Fruit fly (Drosophila melanogaster) whole organism, embryonic: ENCODE data around the gene Snx21.

Experiments used
- Abd-B ChIP-seq: fragments of 200-800 bp; sonication (Bioruptor generic); optimal IDR thresholded peaks from 2 replicates; lab custom pipeline; 2018; ENCODE audit warnings: missing biosample characterization, mild to moderate bottlenecking, missing genetic modification characterization, moderate library complexity
- BEAF-32 ChIP-seq: fragments of 200-800 bp; sonication (Bioruptor generic); optimal IDR thresholded peaks from 3 replicates; lab custom pipeline; 2017; ENCODE audit warnings: missing biosample characterization, missing genetic modification characterization, mild to moderate bottlenecking, moderate library complexity, missing genetic modification reagents
- CG10267 ChIP-seq: fragments of 200-800 bp; sonication (Bioruptor generic); optimal IDR thresholded peaks from 2 replicates; lab custom pipeline; 2018; ENCODE audit warnings: missing biosample characterization, mild to moderate bottlenecking, missing genetic modification characterization, moderate library complexity
- CG10431 ChIP-seq: fragments of 200-800 bp; sonication (Bioruptor generic); optimal IDR thresholded peaks from 3 replicates; lab custom pipeline; 2018; ENCODE audit warnings: missing biosample characterization, mild to moderate bottlenecking, missing genetic modification characterization
- CG11247 ChIP-seq: fragments of 200-800 bp; sonication (Bioruptor generic); IDR thresholded peaks from 2 replicates; pipeline ENCODE4 v1.3.6; 2022; ENCODE audit warnings: missing biosample characterization, missing genetic modification characterization
- CG12744 ChIP-seq: fragments of 200-800 bp; sonication (Bioruptor generic); optimal IDR thresholded peaks from 2 replicates; lab custom pipeline; 2016; ENCODE audit warnings: missing biosample characterization, missing genetic modification characterization
- CG13296 ChIP-seq: fragments of 200-800 bp; sonication (Bioruptor generic); optimal IDR thresholded peaks from 3 replicates; lab custom pipeline; 2018; ENCODE audit warnings: missing biosample characterization, mild to moderate bottlenecking, missing genetic modification characterization
- CG15479 ChIP-seq: fragments of 200-800 bp; sonication (Bioruptor generic); optimal IDR thresholded peaks from 3 replicates; lab custom pipeline; 2019; ENCODE audit warnings: missing biosample characterization, mild to moderate bottlenecking, missing genetic modification characterization, moderate library complexity
- CG15696 ChIP-seq: fragments of 200-800 bp; sonication (Bioruptor generic); optimal IDR thresholded peaks from 2 replicates; lab custom pipeline; 2019; ENCODE audit warnings: missing biosample characterization, mild to moderate bottlenecking, missing genetic modification characterization, moderate library complexity
- CG2678 ChIP-seq: fragments of 200-800 bp; sonication (Bioruptor generic); optimal IDR thresholded peaks from 3 replicates; lab custom pipeline; 2019; ENCODE audit warnings: missing biosample characterization, mild to moderate bottlenecking, missing genetic modification characterization, moderate library complexity
- CG34422 ChIP-seq: fragments of 200-800 bp; sonication (Bioruptor generic); IDR thresholded peaks from 3 replicates; pipeline ENCODE4 v1.3.6; 2022; ENCODE audit warnings: missing biosample characterization, missing genetic modification characterization
- CG3726 ChIP-seq: fragments of 200-800 bp; sonication (Bioruptor generic); IDR thresholded peaks from 3 replicates; pipeline ENCODE4, ENCODE4 v1.3.6; 2022; ENCODE audit warnings: missing biosample characterization, missing genetic modification characterization
- CG7357 ChIP-seq: fragments of 200-800 bp; sonication (Bioruptor generic); IDR thresholded peaks from 3 replicates; pipeline ENCODE4 v1.3.6; 2022; ENCODE audit warnings: missing biosample characterization, missing genetic modification characterization
- Elba2 ChIP-seq: fragments of 200-800 bp; sonication (Bioruptor generic); optimal IDR thresholded peaks from 3 replicates; lab custom pipeline; 2016; ENCODE audit warnings: missing biosample characterization, missing genetic modification characterization
- Ets65A ChIP-seq: fragments of 200-800 bp; sonication (Bioruptor generic); peaks from one replicate; lab custom pipeline; 2016; ENCODE audit warnings: missing biosample characterization, missing genetic modification characterization
- H15 ChIP-seq: fragments of 200-800 bp; sonication (Bioruptor generic); IDR thresholded peaks from 3 replicates; pipeline ENCODE4 v1.3.6; 2022; ENCODE audit warnings: missing biosample characterization, missing genetic modification characterization
- HLH4C ChIP-seq: fragments of 200-800 bp; sonication (Bioruptor generic); IDR thresholded peaks from 3 replicates; pipeline ENCODE4 v1.3.6; 2022; ENCODE audit warnings: missing biosample characterization, missing genetic modification characterization; ENCODE audit not compliant: partially characterized antibody
- Hey ChIP-seq: fragments of 200-800 bp; sonication (Bioruptor generic); optimal IDR thresholded peaks from 3 replicates; lab custom pipeline; 2018; ENCODE audit warnings: missing biosample characterization, mild to moderate bottlenecking, missing genetic modification characterization
- Lim3 ChIP-seq: fragments of 200-800 bp; sonication (Bioruptor generic); IDR thresholded peaks from 2 replicates; pipeline ENCODE4 v1.3.6; 2022; ENCODE audit warnings: missing biosample characterization, missing genetic modification characterization
- NC2α ChIP-seq: fragments of 200-800 bp; sonication (Bioruptor generic); optimal IDR thresholded peaks from 2 replicates; lab custom pipeline; 2016; ENCODE audit warnings: missing biosample characterization, missing genetic modification characterization
- Poxn ChIP-seq: fragments of 200-800 bp; sonication (Bioruptor generic); IDR thresholded peaks from 2 replicates; pipeline ENCODE4 v1.3.6; 2022; ENCODE audit warnings: missing biosample characterization, missing genetic modification characterization
- Xbp1 ChIP-seq: fragments of 200-800 bp; sonication (Bioruptor generic); optimal IDR thresholded peaks from 3 replicates; lab custom pipeline; 2016; ENCODE audit warnings: missing biosample characterization, mild to moderate bottlenecking, missing genetic modification characterization
- ab ChIP-seq: fragments of 200-800 bp; sonication (Bioruptor generic); optimal IDR thresholded peaks from 2 replicates; lab custom pipeline; 2016; ENCODE audit warnings: missing biosample characterization, missing genetic modification characterization
- amos ChIP-seq: fragments of 200-800 bp; sonication (Bioruptor generic); IDR thresholded peaks from 2 replicates; pipeline ENCODE4 v1.3.6; 2022; ENCODE audit warnings: missing biosample characterization, missing genetic modification characterization; ENCODE audit not compliant: partially characterized antibody
- ara ChIP-seq: fragments of 200-800 bp; sonication (Bioruptor generic); IDR thresholded peaks from 2 replicates; pipeline ENCODE4 v1.3.6; 2022; ENCODE audit warnings: missing biosample characterization, missing genetic modification characterization
- cas ChIP-seq: fragments of 200-800 bp; sonication (Bioruptor generic); IDR thresholded peaks from 2 replicates; pipeline ENCODE4 v1.3.6; 2022; ENCODE audit warnings: missing biosample characterization, missing genetic modification characterization
- chinmo ChIP-seq: fragments of 200-800 bp; sonication (Bioruptor generic); IDR thresholded peaks from 4 replicates; pipeline ENCODE4 v1.3.6; 2022; ENCODE audit warnings: missing biosample characterization, missing genetic modification characterization; ENCODE audit not compliant: partially characterized antibody
- dmrt11E ChIP-seq: fragments of 200-800 bp; sonication (Bioruptor generic); optimal IDR thresholded peaks from 3 replicates; lab custom pipeline; 2018; ENCODE audit warnings: missing biosample characterization, mild to moderate bottlenecking, missing genetic modification characterization, moderate library complexity
- dysf ChIP-seq: fragments of 200-800 bp; sonication (Bioruptor generic); IDR thresholded peaks from 3 replicates; pipeline ENCODE4 v1.3.6; 2022; ENCODE audit warnings: missing biosample characterization, missing genetic modification characterization
- fd96Cb ChIP-seq: fragments of 200-800 bp; sonication (Bioruptor generic); optimal IDR thresholded peaks from 2 replicates; lab custom pipeline; 2018; ENCODE audit warnings: missing biosample characterization, mild to moderate bottlenecking, missing genetic modification characterization, moderate library complexity
- h ChIP-seq: fragments of >200 bp; optimal IDR thresholded peaks from 2 replicates; lab custom pipeline; 2017
- ham ChIP-seq: fragments of 200-800 bp; sonication (Bioruptor generic); IDR thresholded peaks from 2 replicates; pipeline ENCODE4 v1.3.6; 2022; ENCODE audit warnings: missing biosample characterization, missing genetic modification characterization
- her ChIP-seq: fragments of 200-800 bp; sonication (Bioruptor generic); optimal IDR thresholded peaks from 2 replicates; lab custom pipeline; 2016; ENCODE audit warnings: missing biosample characterization, missing genetic modification characterization
- hkb ChIP-seq, 2 experiments: fragments of 200-800 bp in 1 of 2; fragments of >200 bp in 1 of 2; sonication (Bioruptor generic) in 1 of 2; IDR thresholded peaks in 1 of 2; optimal IDR thresholded peaks in 1 of 2; 2 replicates each; pipeline versions ENCODE4 v1.3.6 to Lab custom; 2017 to 2022; ENCODE audit warnings: missing biosample characterization in 1 of 2, missing genetic modification characterization in 1 of 2
- knrl ChIP-seq: fragments of 200-800 bp; sonication (Bioruptor generic); IDR thresholded peaks from 3 replicates; pipeline ENCODE4 v1.3.6; 2022; ENCODE audit warnings: missing biosample characterization, missing genetic modification characterization; ENCODE audit not compliant: partially characterized antibody
- lola ChIP-seq, 3 experiments: fragments of >200 bp in 2 of 3; fragments of 200-800 bp in 1 of 3; sonication (Bioruptor generic) in 1 of 3; optimal IDR thresholded peaks; 2 replicates each; lab custom pipeline; 2017 to 2019; ENCODE audit warnings: missing biosample characterization in 3 of 3, missing genetic modification characterization in 3 of 3, mild to moderate bottlenecking in 1 of 3, moderate library complexity in 1 of 3
- nom ChIP-seq: fragments of 200-800 bp; sonication (Bioruptor generic); optimal IDR thresholded peaks from 2 replicates; lab custom pipeline; 2017; ENCODE audit warnings: missing biosample characterization, missing genetic modification characterization, mild to moderate bottlenecking, moderate library complexity, missing genetic modification reagents
- pan ChIP-seq, 4 experiments: fragments of >200 bp in 3 of 4; fragments of 200-800 bp in 1 of 4; sonication (Bioruptor generic) in 1 of 4; optimal IDR thresholded peaks in 3 of 4; IDR thresholded peaks in 1 of 4; 2 replicates each; pipeline versions ENCODE4 v1.3.6 to Lab custom; 2017 to 2022; ENCODE audit warnings: missing biosample characterization in 2 of 4, missing genetic modification characterization in 2 of 4, mixed read lengths in 1 of 4
- pb ChIP-seq: fragments of 200-800 bp; sonication (Bioruptor generic); optimal IDR thresholded peaks from 3 replicates; lab custom pipeline; 2016; ENCODE audit warnings: missing biosample characterization, missing genetic modification characterization
- phol ChIP-seq: fragments of 200-800 bp; sonication (Bioruptor generic); optimal IDR thresholded peaks from 3 replicates; lab custom pipeline; 2018; ENCODE audit warnings: missing biosample characterization, mild to moderate bottlenecking, missing genetic modification characterization, moderate library complexity
- pita ChIP-seq: fragments of 200-800 bp; sonication (Bioruptor generic); optimal IDR thresholded peaks from 2 replicates; lab custom pipeline; 2017; ENCODE audit warnings: missing biosample characterization, mild to moderate bottlenecking, missing genetic modification characterization
- pum ChIP-seq: fragments of 200-800 bp; sonication (Bioruptor generic); optimal IDR thresholded peaks from 2 replicates; lab custom pipeline; 2016; ENCODE audit warnings: missing biosample characterization, missing genetic modification characterization
- sd ChIP-seq: fragments of 200-800 bp; sonication (Bioruptor generic); optimal IDR thresholded peaks from 3 replicates; lab custom pipeline; 2018; ENCODE audit warnings: missing biosample characterization, mild to moderate bottlenecking, missing genetic modification characterization, moderate library complexity
- sim ChIP-seq: fragments of 200-800 bp; sonication (Bioruptor generic); IDR thresholded peaks from 2 replicates; pipeline ENCODE4 v1.3.6; 2022; ENCODE audit warnings: missing biosample characterization, missing genetic modification characterization
- slp2 ChIP-seq: fragments of 200-800 bp; sonication (Bioruptor generic); optimal IDR thresholded peaks from 2 replicates; lab custom pipeline; 2016; ENCODE audit warnings: missing biosample characterization, missing genetic modification characterization
- stc ChIP-seq: fragments of 200-800 bp; sonication (Bioruptor generic); IDR thresholded peaks from 2 replicates; pipeline ENCODE4 v1.3.6; 2022; ENCODE audit warnings: missing biosample characterization, missing genetic modification characterization
- tgo ChIP-seq: fragments of 200-800 bp; sonication (Bioruptor generic); IDR thresholded peaks from 3 replicates; pipeline ENCODE4 v1.3.6; 2022; ENCODE audit warnings: missing biosample characterization, missing genetic modification characterization
- tna ChIP-seq: fragments of 200-800 bp; sonication (Bioruptor generic); IDR thresholded peaks from 2 replicates; pipeline ENCODE4 v1.3.6; 2022; ENCODE audit warnings: missing biosample characterization, missing genetic modification characterization; ENCODE audit not compliant: partially characterized antibody
- trh ChIP-seq: fragments of 200-800 bp; sonication (Bioruptor generic); optimal IDR thresholded peaks from 2 replicates; lab custom pipeline; 2016; ENCODE audit warnings: missing biosample characterization, missing genetic modification characterization
- wdn ChIP-seq: fragments of 200-800 bp; sonication (Bioruptor generic); IDR thresholded peaks from 2 replicates; pipeline ENCODE4 v1.3.6; 2022; ENCODE audit warnings: missing biosample characterization, missing genetic modification characterization

Snx21 gene

dm6 chr2L:2751904-2752459 lies 13.5 kb downstream of the Snx21 start, which contains the start of gene Bacc (continued):
- TF ChIP-seq H15 (GFP tag; lab: Robert Waterston, UW), result no peak
- no peak for TF ChIP-seq dysf (GFP tag; lab: Robert Waterston, UW)
- TF ChIP-seq CG12744, result peak; percentile 65
- peak; percentile 81 for TF ChIP-seq fd96Cb
- no peak for TF ChIP-seq Lim3 (GFP tag; lab: Robert Waterston, UW)
- no peak for TF ChIP-seq CG15479 (GFP tag; lab: Kevin White, UChicago)
- no peak for TF ChIP-seq Elba2
- peak; percentile 28 for TF ChIP-seq sd
- peak; percentile 95 for TF ChIP-seq CG2678
- no peak for TF ChIP-seq HLH4C (GFP tag; lab: Robert Waterston, UW)
- no peak for TF ChIP-seq pan (optimal IDR thresholded peaks at IDR 0.05; lab: Kevin White, UChicago)
- TF ChIP-seq pan (GFP tag; optimal IDR thresholded peaks at IDR 0.05 in 1 of 2, IDR thresholded peaks at IDR 0.05 in 1 of 2), result no peak
- no peak for TF ChIP-seq CG3726 (GFP tag; lab: Robert Waterston, UW)
- TF ChIP-seq CG34422 (GFP tag; lab: Robert Waterston, UW), result no peak
- TF ChIP-seq amos (GFP tag; lab: Robert Waterston, UW), result no peak
- TF ChIP-seq pum, result peak; percentile 70
- no peak for TF ChIP-seq Poxn (GFP tag; lab: Robert Waterston, UW)
- TF ChIP-seq knrl (GFP tag; lab: Robert Waterston, UW), result no peak
- peak; percentile 70 for TF ChIP-seq pb (GFP tag; lab: Kevin White, UChicago)
- peak; percentile 64 for TF ChIP-seq dmrt11E (tag; lab: Kevin White, UChicago)
- no peak for TF ChIP-seq hkb (optimal IDR thresholded peaks at IDR 0.05; lab: Kevin White, UChicago)
- no peak for TF ChIP-seq hkb (GFP tag; IDR thresholded peaks at IDR 0.05; lab: Robert Waterston, UW)
- TF ChIP-seq phol, result peak; percentile 89
- no peak for TF ChIP-seq tna
- no peak for TF ChIP-seq wdn (GFP tag; lab: Robert Waterston, UW)
- no peak for TF ChIP-seq pita (GFP tag; lab: Kevin White, UChicago)
- no peak for TF ChIP-seq cas
- peak; percentile 73 for TF ChIP-seq NC2α (GFP tag; lab: Kevin White, UChicago)
- peak; percentile 96 for TF ChIP-seq nom (GFP tag; lab: Kevin White, UChicago)
- TF ChIP-seq Ets65A (GFP tag; lab: Kevin White, UChicago), result peak; percentile 96
- TF ChIP-seq Xbp1 (GFP tag; lab: Kevin White, UChicago), result peak; percentile 73
- no peak for TF ChIP-seq chinmo (GFP tag; lab: Robert Waterston, UW)
- TF ChIP-seq stc (GFP tag; lab: Robert Waterston, UW), result no peak
- no peak for TF ChIP-seq h
- peak; percentile 70 for TF ChIP-seq CG7357 (GFP tag; lab: Robert Waterston, UW)
- TF ChIP-seq CG10267 (tag; lab: Kevin White, UChicago), result peak; percentile 63
- TF ChIP-seq tgo (GFP tag; lab: Robert Waterston, UW), result no peak
- TF ChIP-seq Abd-B (GFP tag; lab: Kevin White, UChicago), result peak; percentile 57
- TF ChIP-seq trh (GFP tag; lab: Kevin White, UChicago), result peak; percentile 68
- peak; percentile 70 for TF ChIP-seq CG10431 (GFP tag; lab: Kevin White, UChicago)
- peak in 1 of 3 experiments; percentile 73 for TF ChIP-seq lola (GFP tag; optimal IDR thresholded peaks at IDR 0.05; lab: Kevin White, UChicago)
- peak; percentile 43 for TF ChIP-seq CG15696 (tag; lab: Kevin White, UChicago)
- no peak for TF ChIP-seq BEAF-32 (GFP tag; lab: Kevin White, UChicago)
- no peak for TF ChIP-seq CG11247 (GFP tag; lab: Robert Waterston, UW)
- peak; percentile 71 for TF ChIP-seq ab (GFP tag; lab: Kevin White, UChicago)
- peak; percentile 88 for TF ChIP-seq her (GFP tag; lab: Kevin White, UChicago)
- TF ChIP-seq CG13296 (GFP tag; lab: Kevin White, UChicago), result peak; percentile 87
- TF ChIP-seq ara (GFP tag; lab: Robert Waterston, UW), result no peak
- TF ChIP-seq Hey (tag; lab: Kevin White, UChicago), result peak; percentile 59
- TF ChIP-seq sim, result no peak
- TF ChIP-seq ham, result no peak
- TF ChIP-seq slp2 (GFP tag; lab: Kevin White, UChicago), result peak; percentile 83
